Worm (Caenorhabditis elegans): ENCODE measurements around the gene cnnm-3.

cnnm-3 gene

ce11 chrX:2996318-2996717, 49.3 kb downstream of the cnnm-3 start:
- TF ChIP-seq lin-39 (tag; optimal IDR thresholded peaks at IDR 0.05) (no peak), R02D3.7 (tag; optimal IDR thresholded peaks at IDR 0.05) (no peak), elt-3 (tag; optimal IDR thresholded peaks at IDR 0.05) (no peak), C34F6.9 (tag; optimal IDR thresholded peaks at IDR 0.05) (no peak), nhr-10 (tag; optimal IDR thresholded peaks at IDR 0.05) (no peak)

DNA sequence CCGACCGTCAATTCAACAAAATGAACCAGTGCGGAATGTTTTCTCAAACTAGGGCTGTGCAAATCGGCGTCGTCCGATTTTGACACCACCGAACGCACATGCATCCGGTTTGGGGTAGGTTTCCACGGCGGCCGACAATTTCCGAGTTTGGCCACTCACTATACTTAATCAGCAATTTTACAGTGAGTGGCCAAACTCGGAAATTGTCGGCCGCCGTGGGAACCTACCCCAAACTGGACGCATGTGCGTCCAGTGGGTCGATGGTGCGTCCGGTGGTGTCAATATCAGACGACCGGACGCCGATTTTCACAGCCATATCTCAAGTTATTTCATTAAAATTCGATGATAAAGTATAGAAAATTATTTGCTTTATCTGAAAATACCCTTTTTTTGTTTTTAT, 55.5 kb downstream of the cnnm-3 start:
- no peak for TF ChIP-seq snpc-4 (tag; optimal IDR thresholded peaks at IDR 0.05)
- TF ChIP-seq nhr-21 (tag; optimal IDR thresholded peaks at IDR 0.05), result no peak
- TF ChIP-seq unc-62 (GFP tag; optimal IDR thresholded peaks at IDR 0.05), result no peak
- TF ChIP-seq elt-3 (tag; optimal IDR thresholded peaks at IDR 0.05), result no peak
- no peak for TF ChIP-seq ceh-82 (tag; optimal IDR thresholded peaks at IDR 0.05)
- TF ChIP-seq lin-39 (tag; optimal IDR thresholded peaks at IDR 0.05), result no peak
- no peak for TF ChIP-seq alr-1 (tag; optimal IDR thresholded peaks at IDR 0.05)
